Worm (Caenorhabditis elegans): ENCODE data around the gene asm-3.

DNA sequence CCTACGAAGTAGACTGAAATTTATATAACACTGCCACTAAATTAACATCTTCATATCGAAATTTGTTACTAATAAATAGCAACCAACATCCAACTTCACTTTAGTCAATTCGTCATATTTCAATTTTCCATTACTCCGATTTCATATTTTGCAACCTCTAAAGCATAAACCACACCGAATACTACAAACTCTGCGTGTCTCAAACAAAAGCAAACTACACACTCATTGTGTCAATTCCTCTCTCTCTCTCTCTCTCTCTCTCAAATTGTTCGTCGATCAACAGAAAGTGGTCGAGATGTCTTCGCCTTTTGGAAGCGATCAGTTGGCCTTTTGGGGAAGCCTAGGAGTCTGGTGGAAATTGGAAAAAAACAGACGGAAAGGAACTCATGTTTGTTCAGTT lies 19.1 kb downstream of the asm-3 start:
- no peak for TF ChIP-seq nhr-76 (tag; optimal IDR thresholded peaks at IDR 0.05)
- no peak for TF ChIP-seq nhr-237 (tag; optimal IDR thresholded peaks at IDR 0.05)
- TF ChIP-seq unc-120 (tag; optimal IDR thresholded peaks at IDR 0.05; ENCODE audit: poor library complexity, severe bottlenecking), result no peak
- no peak for TF ChIP-seq lin-32 (GFP tag; optimal IDR thresholded peaks at IDR 0.05)
- TF ChIP-seq hlh-1 (tag; optimal IDR thresholded peaks at IDR 0.05), result no peak
- no peak for TF ChIP-seq pha-4 (tag; optimal IDR thresholded peaks at IDR 0.05)
- no peak for TF ChIP-seq snpc-4 (tag; optimal IDR thresholded peaks at IDR 0.05)
- TF ChIP-seq lsy-2 (tag; optimal IDR thresholded peaks at IDR 0.05), result no peak
- TF ChIP-seq nhr-2 (tag; optimal IDR thresholded peaks at IDR 0.05), result no peak

Data from whole organism, mixed stage, embryonic.